Worm (Caenorhabditis elegans) whole organism, L4 larva: Measurements from ENCODE around the gene F54H12.10.

Experiments used
- F37D6.2 ChIP-seq: sonication (generic microtip); optimal IDR thresholded peaks from 2 replicates; lab custom pipeline; 2016; ENCODE audit warnings: mild to moderate bottlenecking, missing genetic modification characterization, missing compliant biosample characterization
- T20F7.1 ChIP-seq: fragments of 200-800 bp; sonication (Bioruptor generic); optimal IDR thresholded peaks from 2 replicates; lab custom pipeline; 2018; ENCODE audit warnings: mild to moderate bottlenecking, missing genetic modification characterization, missing compliant biosample characterization
- ZK546.5 ChIP-seq, 2 experiments: sonication (generic microtip); optimal IDR thresholded peaks; 2 replicates each; lab custom pipeline; 2017; ENCODE audit warnings: missing biosample characterization in 2 of 2, missing genetic modification characterization in 2 of 2
- aha-1 ChIP-seq: fragments of 150-350 bp; peaks from one replicate; lab custom pipeline; 2014; ENCODE audit warnings: missing biosample characterization, missing genetic modification characterization
- ama-1 ChIP-seq: fragments of 150-350 bp; optimal IDR thresholded peaks from 2 replicates; lab custom pipeline; 2014; ENCODE audit warnings: inconsistent platforms, mixed read lengths
- arid-1 ChIP-seq: fragments of 200-800 bp; sonication (Bioruptor generic); conservative IDR thresholded peaks from 2 replicates; pipeline ENCODE4 v1.3.6; 2022; ENCODE audit warnings: missing genetic modification reagents, missing genetic modification characterization, missing compliant biosample characterization
- ceh-28 ChIP-seq: fragments of 150-350 bp; optimal IDR thresholded peaks from 2 replicates; lab custom pipeline; 2014; ENCODE audit warnings: missing biosample characterization, missing genetic modification reagents, missing genetic modification characterization
- ceh-32 ChIP-seq: sonication (generic microtip); optimal IDR thresholded peaks from 2 replicates; lab custom pipeline; 2016; ENCODE audit warnings: mild to moderate bottlenecking, missing genetic modification characterization, missing compliant biosample characterization; ENCODE audit not compliant: poor library complexity
- ceh-62 ChIP-seq: sonication (generic microtip); optimal IDR thresholded peaks from 2 replicates; lab custom pipeline; 2017; ENCODE audit warnings: missing biosample characterization, missing genetic modification characterization
- ceh-82 ChIP-seq: sonication (generic microtip); optimal IDR thresholded peaks from 2 replicates; lab custom pipeline; 2017; ENCODE audit warnings: missing biosample characterization, missing genetic modification characterization
- ctbp-1 ChIP-seq: fragments of 200-800 bp; sonication (Bioruptor generic); IDR thresholded peaks from 2 replicates; pipeline ENCODE4 v1.3.6; 2022; ENCODE audit warnings: missing genetic modification reagents, missing genetic modification characterization, missing compliant biosample characterization
- daf-16 ChIP-seq, 3 experiments: sonication (generic microtip); optimal IDR thresholded peaks; 2 replicates each; lab custom pipeline; 2016 to 2017; ENCODE audit warnings: missing genetic modification characterization in 3 of 3, missing genetic modification reagents in 3 of 3, mild to moderate bottlenecking in 2 of 3, missing compliant biosample characterization in 2 of 3, missing biosample characterization in 1 of 3, moderate library complexity in 1 of 3
- dpl-1 ChIP-seq: fragments of 150-350 bp; optimal IDR thresholded peaks from 2 replicates; lab custom pipeline; 2014; ENCODE audit warnings: missing biosample characterization, missing genetic modification reagents, missing genetic modification characterization
- dve-1 ChIP-seq: sonication (generic microtip); optimal IDR thresholded peaks from 2 replicates; lab custom pipeline; 2017; ENCODE audit warnings: antibody characterized with exemption, mild to moderate bottlenecking, missing genetic modification characterization, missing compliant biosample characterization; ENCODE audit not compliant: insufficient read depth
- egl-27 ChIP-seq: sonication (generic microtip); optimal IDR thresholded peaks from 3 replicates; lab custom pipeline; 2017; ENCODE audit warnings: missing biosample characterization, missing genetic modification reagents, missing genetic modification characterization
- hlh-11 ChIP-seq: fragments of 200-800 bp; sonication (Bioruptor generic); optimal IDR thresholded peaks from 2 replicates; lab custom pipeline; 2018; ENCODE audit warnings: mild to moderate bottlenecking, missing genetic modification characterization, missing compliant biosample characterization
- hmg-1.1 ChIP-seq: fragments of 200-800 bp; sonication (Bioruptor generic); IDR thresholded peaks from 2 replicates; pipeline ENCODE4 v1.3.6; 2022; ENCODE audit warnings: missing genetic modification reagents, missing genetic modification characterization, missing compliant biosample characterization
- jun-1 ChIP-seq: fragments of 150-350 bp; optimal IDR thresholded peaks from 2 replicates; lab custom pipeline; 2014; ENCODE audit warnings: missing biosample characterization, missing genetic modification reagents, missing genetic modification characterization
- lin-39 ChIP-seq: fragments of 150-350 bp; optimal IDR thresholded peaks from 2 replicates; lab custom pipeline; 2014; ENCODE audit warnings: missing biosample characterization, missing genetic modification reagents, missing genetic modification characterization
- lsy-2 ChIP-seq, 2 experiments: fragments of 150-350 bp in 1 of 2; sonication (generic microtip) in 1 of 2; optimal IDR thresholded peaks; 2 replicates each; lab custom pipeline; 2014 to 2017; ENCODE audit warnings: missing biosample characterization in 2 of 2, missing genetic modification characterization in 2 of 2
- mdt-29 ChIP-seq: fragments of 200-800 bp; sonication (Bioruptor generic); IDR thresholded peaks from 2 replicates; pipeline ENCODE4 v1.3.6; 2022; ENCODE audit warnings: missing genetic modification reagents, missing genetic modification characterization, missing compliant biosample characterization
- mep-1 ChIP-seq: fragments of 150-350 bp; sonication (generic microtip); optimal IDR thresholded peaks from 3 replicates; lab custom pipeline; 2014; ENCODE audit warnings: missing biosample characterization, missing genetic modification characterization
- mes-2 ChIP-seq: sonication (generic microtip); optimal IDR thresholded peaks from 2 replicates; lab custom pipeline; 2016; ENCODE audit warnings: missing genotype, mild to moderate bottlenecking, missing genetic modification characterization, missing compliant biosample characterization; ENCODE audit not compliant: poor library complexity, severe bottlenecking
- nhr-102 ChIP-seq: sonication (generic microtip); optimal IDR thresholded peaks from 2 replicates; lab custom pipeline; 2016; ENCODE audit warnings: mild to moderate bottlenecking, missing genetic modification characterization, moderate library complexity, missing compliant biosample characterization
- nhr-111 ChIP-seq: fragments of 200-800 bp; sonication (Bioruptor generic); optimal IDR thresholded peaks from 2 replicates; lab custom pipeline; 2018; ENCODE audit warnings: mild to moderate bottlenecking, missing genetic modification characterization, missing compliant biosample characterization
- nhr-237 ChIP-seq: sonication (generic microtip); optimal IDR thresholded peaks from 2 replicates; lab custom pipeline; 2017; ENCODE audit warnings: missing biosample characterization, missing genetic modification characterization
- nhr-42 ChIP-seq: fragments of 200-800 bp; sonication (Bioruptor generic); IDR thresholded peaks from 2 replicates; pipeline ENCODE4 v1.3.6; 2022; ENCODE audit warnings: missing genetic modification characterization, missing compliant biosample characterization
- nhr-48 ChIP-seq: sonication (generic microtip); optimal IDR thresholded peaks from 2 replicates; lab custom pipeline; 2016; ENCODE audit warnings: mild to moderate bottlenecking, missing genetic modification characterization, missing compliant biosample characterization
- nhr-6 ChIP-seq: fragments of 150-350 bp; optimal IDR thresholded peaks from 2 replicates; lab custom pipeline; 2014; ENCODE audit warnings: missing biosample characterization, missing genetic modification characterization
- pqm-1 ChIP-seq: sonication (generic microtip); optimal IDR thresholded peaks from 2 replicates; lab custom pipeline; 2017; ENCODE audit warnings: missing biosample characterization, missing genetic modification characterization
- sdz-12 ChIP-seq: fragments of 200-800 bp; sonication (Bioruptor generic); optimal IDR thresholded peaks from 2 replicates; lab custom pipeline; 2018; ENCODE audit warnings: mild to moderate bottlenecking, missing genetic modification characterization, missing compliant biosample characterization
- set-16 ChIP-seq: fragments of 200-800 bp; sonication (Bioruptor generic); IDR thresholded peaks from 2 replicates; pipeline ENCODE4 v1.3.6; 2022; ENCODE audit warnings: missing genetic modification reagents, missing genetic modification characterization, missing compliant biosample characterization
- unc-39 ChIP-seq: sonication (generic microtip); optimal IDR thresholded peaks from 2 replicates; lab custom pipeline; 2017; ENCODE audit warnings: missing biosample characterization, missing genetic modification characterization
- unc-62 ChIP-seq, 3 experiments: fragments of 150-350 bp in 1 of 3; sonication (generic microtip); optimal IDR thresholded peaks in 2 of 3; peaks in 1 of 3; 1 replicate in 1 of 3; 2 replicates in 2 of 3; lab custom pipeline; 2014 to 2017; ENCODE audit warnings: missing biosample characterization in 3 of 3, missing genetic modification characterization in 3 of 3, missing genetic modification reagents in 3 of 3, missing genotype in 1 of 3
- ztf-7 ChIP-seq: fragments of 150-350 bp; optimal IDR thresholded peaks from 2 replicates; lab custom pipeline; 2014; ENCODE audit warnings: missing biosample characterization, missing genetic modification characterization

F54H12.10 gene

ce11 chrIII:7952077-7952765, 6.6 kb downstream of the F54H12.10 start, which contains the start of gene C29E4.15 (continued):
- TF ChIP-seq ceh-32 (tag; lab: Kevin White, UChicago) (no peak), sdz-12 (GFP tag; lab: Kevin White, UChicago) (no peak), hmg-1.1 (GFP tag; lab: Robert Waterston, UW) (peak; percentile 37; the same call in 1 of the 2 replicates), T20F7.1 (GFP tag; lab: Kevin White, UChicago) (no peak), jun-1 (no peak), hlh-11 (no peak), pqm-1 (tag; lab: Kevin White, UChicago) (no peak), nhr-48 (tag; lab: Kevin White, UChicago) (no peak), arid-1 (GFP tag; lab: Robert Waterston, UW) (no peak), unc-62 (GFP tag; optimal IDR thresholded peaks at IDR 0.05 in 1 of 2; lab: Kevin White, UChicago) (peak in 1 of 2 experiments; percentile 86), unc-62 (tag; optimal IDR thresholded peaks at IDR 0.05; lab: Kevin White, UChicago) (no peak), mdt-29 (GFP tag; lab: Robert Waterston, UW) (no peak), dpl-1 (GFP tag; lab: Kevin White, UChicago) (peak; percentile 86), nhr-111 (no peak), ceh-28 (no peak), mes-2 (peak; percentile 69)

ce11 chrIII:7950447-7950846, 8.3 kb downstream of the F54H12.10 start:
- TF ChIP-seq aha-1 = peak; percentile 92
- no peak for TF ChIP-seq mes-2
- TF ChIP-seq, all 104 proteins: peak for 1

ce11 chrIII:7948802-7949201, 10.0 kb downstream of the F54H12.10 start, which contains the start of gene col-90:
TSS of gene col-90 (plus strand) at chrIII:7948838.
- TF ChIP-seq nhr-102 = no peak
- TF ChIP-seq aha-1 = peak; percentile 75
- TF ChIP-seq ama-1 = peak; percentile 1

ce11 chrIII:7947677-7948076, 11.1 kb downstream of the F54H12.10 start:
- TF ChIP-seq egl-27 (no peak), nhr-6 (tag; lab: Kevin White, UChicago) (no peak), nhr-237 (tag; lab: Kevin White, UChicago) (no peak), set-16 (GFP tag; lab: Robert Waterston, UW) (no peak), F37D6.2 (tag; lab: Kevin White, UChicago) (no peak), ZK546.5 (tag; optimal IDR thresholded peaks at IDR 0.05; lab: Kevin White, UChicago) (no peak), hmg-1.1 (GFP tag; lab: Robert Waterston, UW) (no peak), lsy-2 (tag; optimal IDR thresholded peaks at IDR 0.05; lab: Kevin White, UChicago) (no peak)

- TF ChIP-seq daf-16 (GFP tag; optimal IDR thresholded peaks at IDR 0.05; lab: Kevin White, UChicago) = no peak
- TF ChIP-seq daf-16 (tag; optimal IDR thresholded peaks at IDR 0.05; lab: Kevin White, UChicago) = peak; percentile 81
- TF ChIP-seq unc-39 = no peak
- peak; percentile 89 for TF ChIP-seq ztf-7
- TF ChIP-seq ceh-62 (tag; lab: Kevin White, UChicago) = no peak
- TF ChIP-seq lin-39 = no peak
- peak; percentile 47 for TF ChIP-seq dve-1
- peak; percentile 40 for TF ChIP-seq mep-1 (tag; lab: Kevin White, UChicago)
- TF ChIP-seq pqm-1 (tag; lab: Kevin White, UChicago) = peak; percentile 21
- no peak for TF ChIP-seq ceh-82 (tag; lab: Kevin White, UChicago)
- no peak for TF ChIP-seq ctbp-1 (GFP tag; lab: Robert Waterston, UW)
- no peak for TF ChIP-seq nhr-42 (GFP tag; lab: Robert Waterston, UW)
Measured at ce11 chrIII:7946968-7947491, 11.7 kb downstream of the F54H12.10 start, which contains the start of gene gsto-1. TSS of gene gsto-1 (minus strand) at chrIII:7947018.
